Worm (Caenorhabditis elegans) whole organism, L4 larva: ENCODE results near the gene F56A8.3.

Experiments
- T20F7.1 ChIP-seq: fragments of 200-800 bp; sonication (Bioruptor generic); optimal IDR thresholded peaks from 2 replicates; lab custom pipeline; 2018; ENCODE audit warnings: mild to moderate bottlenecking, missing genetic modification characterization, missing compliant biosample characterization
- T26A8.4 ChIP-seq: fragments of 200-800 bp; sonication (Bioruptor generic); IDR thresholded peaks from 2 replicates; pipeline ENCODE4 v1.3.6; 2022; ENCODE audit warnings: missing genetic modification characterization, missing compliant biosample characterization
- Y105C5A.15 ChIP-seq: fragments of 200-800 bp; sonication (Bioruptor generic); IDR thresholded peaks from 2 replicates; pipeline ENCODE4 v1.3.6; 2022; ENCODE audit warnings: missing genetic modification characterization, missing compliant biosample characterization
- aha-1 ChIP-seq: fragments of 150-350 bp; peaks from one replicate; lab custom pipeline; 2014; ENCODE audit warnings: missing biosample characterization, missing genetic modification characterization
- ama-1 ChIP-seq: fragments of 150-350 bp; optimal IDR thresholded peaks from 2 replicates; lab custom pipeline; 2014; ENCODE audit warnings: inconsistent platforms, mixed read lengths
- arid-1 ChIP-seq: fragments of 200-800 bp; sonication (Bioruptor generic); conservative IDR thresholded peaks from 2 replicates; pipeline ENCODE4 v1.3.6; 2022; ENCODE audit warnings: missing genetic modification reagents, missing genetic modification characterization, missing compliant biosample characterization
- ceh-20 ChIP-seq: fragments of 200-800 bp; sonication (Bioruptor generic); IDR thresholded peaks from 2 replicates; pipeline ENCODE4 v1.3.6; 2022; ENCODE audit warnings: missing genetic modification reagents, missing genetic modification characterization, missing compliant biosample characterization
- daf-16 ChIP-seq, 3 experiments: sonication (generic microtip); optimal IDR thresholded peaks; 2 replicates each; lab custom pipeline; 2016 to 2017; ENCODE audit warnings: missing genetic modification characterization in 3 of 3, missing genetic modification reagents in 3 of 3, mild to moderate bottlenecking in 2 of 3, missing compliant biosample characterization in 2 of 3, missing biosample characterization in 1 of 3, moderate library complexity in 1 of 3
- daf-19 ChIP-seq: fragments of 200-800 bp; sonication (Bioruptor generic); conservative IDR thresholded peaks from 2 replicates; pipeline ENCODE4 v1.3.6; 2022; ENCODE audit warnings: missing genetic modification characterization, missing compliant biosample characterization
- daf-8 ChIP-seq: fragments of 200-800 bp; sonication (Bioruptor generic); IDR thresholded peaks from 2 replicates; pipeline ENCODE4 v1.3.6; 2022; ENCODE audit warnings: missing genetic modification characterization, missing compliant biosample characterization
- dmd-8 ChIP-seq: fragments of 200-800 bp; sonication (Bioruptor generic); IDR thresholded peaks from 2 replicates; pipeline ENCODE4 v1.3.6; 2022; ENCODE audit warnings: missing genetic modification characterization, missing compliant biosample characterization
- dpl-1 ChIP-seq: fragments of 150-350 bp; optimal IDR thresholded peaks from 2 replicates; lab custom pipeline; 2014; ENCODE audit warnings: missing biosample characterization, missing genetic modification reagents, missing genetic modification characterization
- dve-1 ChIP-seq: sonication (generic microtip); optimal IDR thresholded peaks from 2 replicates; lab custom pipeline; 2017; ENCODE audit warnings: antibody characterized with exemption, mild to moderate bottlenecking, missing genetic modification characterization, missing compliant biosample characterization; ENCODE audit not compliant: insufficient read depth
- egl-27 ChIP-seq: sonication (generic microtip); optimal IDR thresholded peaks from 3 replicates; lab custom pipeline; 2017; ENCODE audit warnings: missing biosample characterization, missing genetic modification reagents, missing genetic modification characterization
- fos-1 ChIP-seq: fragments of 150-350 bp; optimal IDR thresholded peaks from 2 replicates; lab custom pipeline; 2014; ENCODE audit warnings: missing biosample characterization, missing genetic modification characterization
- hlh-11 ChIP-seq: fragments of 200-800 bp; sonication (Bioruptor generic); optimal IDR thresholded peaks from 2 replicates; lab custom pipeline; 2018; ENCODE audit warnings: mild to moderate bottlenecking, missing genetic modification characterization, missing compliant biosample characterization
- hlh-30 ChIP-seq: sonication (generic microtip); optimal IDR thresholded peaks from 2 replicates; lab custom pipeline; 2017; ENCODE audit warnings: antibody characterized with exemption, mild to moderate bottlenecking, missing genetic modification characterization, missing compliant biosample characterization; ENCODE audit not compliant: insufficient read depth
- hmg-1.1 ChIP-seq: fragments of 200-800 bp; sonication (Bioruptor generic); IDR thresholded peaks from 2 replicates; pipeline ENCODE4 v1.3.6; 2022; ENCODE audit warnings: missing genetic modification reagents, missing genetic modification characterization, missing compliant biosample characterization
- jun-1 ChIP-seq: fragments of 150-350 bp; optimal IDR thresholded peaks from 2 replicates; lab custom pipeline; 2014; ENCODE audit warnings: missing biosample characterization, missing genetic modification reagents, missing genetic modification characterization
- lin-13 ChIP-seq: fragments of 150-350 bp; optimal IDR thresholded peaks from 2 replicates; lab custom pipeline; 2014; ENCODE audit warnings: missing biosample characterization, missing genetic modification reagents, missing genetic modification characterization
- lin-29 ChIP-seq: fragments of 200-800 bp; sonication (Bioruptor generic); IDR thresholded peaks from 2 replicates; pipeline ENCODE4 v1.3.6; 2022; ENCODE audit warnings: missing genetic modification reagents, missing genetic modification characterization, missing compliant biosample characterization
- lin-38 ChIP-seq: fragments of 200-800 bp; sonication (Bioruptor generic); IDR thresholded peaks from 2 replicates; pipeline ENCODE4 v1.3.6; 2022; ENCODE audit warnings: missing genetic modification reagents, missing genetic modification characterization, missing compliant biosample characterization
- lir-3 ChIP-seq: sonication (generic microtip); optimal IDR thresholded peaks from 2 replicates; lab custom pipeline; 2016; ENCODE audit warnings: mild to moderate bottlenecking, missing genetic modification characterization, missing compliant biosample characterization
- lsy-2 ChIP-seq, 2 experiments: fragments of 150-350 bp in 1 of 2; sonication (generic microtip) in 1 of 2; optimal IDR thresholded peaks; 2 replicates each; lab custom pipeline; 2014 to 2017; ENCODE audit warnings: missing biosample characterization in 2 of 2, missing genetic modification characterization in 2 of 2
- mep-1 ChIP-seq: fragments of 150-350 bp; sonication (generic microtip); optimal IDR thresholded peaks from 3 replicates; lab custom pipeline; 2014; ENCODE audit warnings: missing biosample characterization, missing genetic modification characterization
- mes-2 ChIP-seq: sonication (generic microtip); optimal IDR thresholded peaks from 2 replicates; lab custom pipeline; 2016; ENCODE audit warnings: missing genotype, mild to moderate bottlenecking, missing genetic modification characterization, missing compliant biosample characterization; ENCODE audit not compliant: poor library complexity, severe bottlenecking
- mxl-3 ChIP-seq: fragments of 200-800 bp; sonication (Bioruptor generic); optimal IDR thresholded peaks from 2 replicates; lab custom pipeline; 2018; ENCODE audit warnings: mild to moderate bottlenecking, missing genetic modification characterization, missing compliant biosample characterization
- nhr-25 ChIP-seq: sonication (generic microtip); optimal IDR thresholded peaks from 2 replicates; lab custom pipeline; 2017; ENCODE audit warnings: missing genetic modification characterization, mild to moderate bottlenecking, missing compliant biosample characterization, antibody characterized with exemption, moderate library complexity, borderline replicate concordance; ENCODE audit not compliant: insufficient read depth
- nhr-28 ChIP-seq: fragments of 150-350 bp; optimal IDR thresholded peaks from 2 replicates; lab custom pipeline; 2014; ENCODE audit warnings: missing biosample characterization, missing genetic modification characterization
- nhr-48 ChIP-seq: sonication (generic microtip); optimal IDR thresholded peaks from 2 replicates; lab custom pipeline; 2016; ENCODE audit warnings: mild to moderate bottlenecking, missing genetic modification characterization, missing compliant biosample characterization
- nhr-77 ChIP-seq: fragments of 150-350 bp; optimal IDR thresholded peaks from 2 replicates; lab custom pipeline; 2014; ENCODE audit warnings: missing biosample characterization, missing genetic modification characterization
- pha-4 ChIP-seq, 2 experiments: fragments of 150-350 bp in 1 of 2; fragments of 200-800 bp in 1 of 2; sonication (Bioruptor generic) in 1 of 2; IDR thresholded peaks in 1 of 2; optimal IDR thresholded peaks in 1 of 2; 2 replicates each; pipeline versions ENCODE4 v1.3.6 to Lab custom; 2014 to 2022; ENCODE audit warnings: missing genetic modification characterization in 2 of 2, missing genetic modification reagents in 2 of 2, missing biosample characterization in 1 of 2, missing compliant biosample characterization in 1 of 2
- pqm-1 ChIP-seq: sonication (generic microtip); optimal IDR thresholded peaks from 2 replicates; lab custom pipeline; 2017; ENCODE audit warnings: missing biosample characterization, missing genetic modification characterization
- rbr-2 ChIP-seq: sonication (generic microtip); optimal IDR thresholded peaks from 2 replicates; lab custom pipeline; 2016; ENCODE audit warnings: missing genotype, missing genetic modification characterization, missing compliant biosample characterization
- saeg-2 ChIP-seq: fragments of 200-800 bp; sonication (Bioruptor generic); IDR thresholded peaks from 2 replicates; pipeline ENCODE4 v1.3.6; 2022; ENCODE audit warnings: missing genetic modification reagents, missing genetic modification characterization, missing compliant biosample characterization
- set-16 ChIP-seq: fragments of 200-800 bp; sonication (Bioruptor generic); IDR thresholded peaks from 2 replicates; pipeline ENCODE4 v1.3.6; 2022; ENCODE audit warnings: missing genetic modification reagents, missing genetic modification characterization, missing compliant biosample characterization
- snpc-4 ChIP-seq: fragments of 150-350 bp; optimal IDR thresholded peaks from 2 replicates; lab custom pipeline; 2014; ENCODE audit warnings: missing biosample characterization, missing genetic modification characterization
- tag-97 ChIP-seq: fragments of 200-800 bp; sonication (Bioruptor generic); IDR thresholded peaks from 2 replicates; pipeline ENCODE4 v1.3.6; 2022; ENCODE audit warnings: missing genetic modification characterization, missing compliant biosample characterization
- unc-130 ChIP-seq: sonication (generic microtip); optimal IDR thresholded peaks from 2 replicates; lab custom pipeline; 2016; ENCODE audit warnings: missing genetic modification reagents, missing genetic modification characterization, missing compliant biosample characterization
- zip-11 ChIP-seq: fragments of 200-800 bp; sonication (Bioruptor generic); IDR thresholded peaks from 2 replicates; pipeline ENCODE4 v1.3.6; 2022; ENCODE audit warnings: missing genetic modification characterization, missing compliant biosample characterization
- ztf-11 ChIP-seq: fragments of 150-350 bp; optimal IDR thresholded peaks from 2 replicates; lab custom pipeline; 2014; ENCODE audit warnings: missing biosample characterization, missing genetic modification characterization

The F56A8.3 gene

ce11 chrIII:13298722-13299431 lies 42.2 kb downstream of the F56A8.3 start, which contains the start of gene pgm-2:
Gene pgm-2, plus strand, starts transcription at chrIII:13299378.
- TF ChIP-seq dve-1 (tag; lab: Kevin White, UChicago) (peak; percentile 38), daf-16 (GFP tag; optimal IDR thresholded peaks at IDR 0.05; lab: Kevin White, UChicago) (no peak), daf-16 (tag; optimal IDR thresholded peaks at IDR 0.05; lab: Kevin White, UChicago) (peak; percentile 34), daf-8 (GFP tag; lab: Robert Waterston, UW) (no peak), snpc-4 (tag; lab: Kevin White, UChicago) (no peak), fos-1 (tag; lab: Kevin White, UChicago) (no peak), lir-3 (tag; lab: Kevin White, UChicago) (no peak), nhr-48 (no peak), mep-1 (peak; percentile 17), lin-13 (GFP tag; lab: Kevin White, UChicago) (no peak), saeg-2 (GFP tag; lab: Robert Waterston, UW) (no peak), tag-97 (GFP tag; lab: Robert Waterston, UW) (no peak), T20F7.1 (GFP tag; lab: Kevin White, UChicago) (no peak), unc-130 (GFP tag; lab: Kevin White, UChicago) (no peak), daf-19 (GFP tag; lab: Robert Waterston, UW) (no peak), T26A8.4 (GFP tag; lab: Robert Waterston, UW) (no peak), nhr-25 (peak; percentile 19), hmg-1.1 (GFP tag; lab: Robert Waterston, UW) (no peak), zip-11 (GFP tag; lab: Robert Waterston, UW) (no peak), mxl-3 (GFP tag; lab: Kevin White, UChicago) (peak; percentile 8), lin-29 (no peak), Y105C5A.15 (GFP tag; lab: Robert Waterston, UW) (no peak), pqm-1 (tag; lab: Kevin White, UChicago) (peak; percentile 23), nhr-28 (tag; lab: Kevin White, UChicago) (peak; percentile 6), jun-1 (no peak), egl-27 (tag; lab: Kevin White, UChicago) (no peak), hlh-11 (tag; lab: Kevin White, UChicago) (peak; percentile 7), ama-1 (lab: Kevin White, UChicago) (peak; percentile 9), ceh-20 (GFP tag; lab: Robert Waterston, UW) (no peak)

DNA sequence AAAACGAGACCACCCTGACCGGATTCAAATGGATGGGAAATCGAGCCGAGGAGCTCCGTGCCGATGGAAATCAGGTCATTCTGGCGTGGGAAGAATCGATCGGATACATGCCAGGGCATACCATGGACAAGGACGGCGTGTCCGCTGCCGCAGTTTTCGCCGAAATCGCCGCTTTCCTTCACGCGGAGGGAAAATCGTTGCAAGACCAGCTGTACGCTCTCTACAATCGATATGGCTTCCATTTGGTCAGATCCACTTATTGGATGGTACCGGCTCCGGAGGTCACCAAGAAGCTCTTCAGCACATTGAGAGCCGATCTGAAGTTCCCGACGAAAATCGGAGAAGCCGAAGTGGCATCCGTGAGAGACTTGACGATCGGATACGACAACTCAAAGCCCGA lies 45.3 kb downstream of the F56A8.3 start:
- TF ChIP-seq set-16 (peak; percentile 58), nhr-48 (no peak), dmd-8 (GFP tag; lab: Robert Waterston, UW) (0 out of 2 replicates have a peak, but pooled peaks have one; percentile 42)

DNA sequence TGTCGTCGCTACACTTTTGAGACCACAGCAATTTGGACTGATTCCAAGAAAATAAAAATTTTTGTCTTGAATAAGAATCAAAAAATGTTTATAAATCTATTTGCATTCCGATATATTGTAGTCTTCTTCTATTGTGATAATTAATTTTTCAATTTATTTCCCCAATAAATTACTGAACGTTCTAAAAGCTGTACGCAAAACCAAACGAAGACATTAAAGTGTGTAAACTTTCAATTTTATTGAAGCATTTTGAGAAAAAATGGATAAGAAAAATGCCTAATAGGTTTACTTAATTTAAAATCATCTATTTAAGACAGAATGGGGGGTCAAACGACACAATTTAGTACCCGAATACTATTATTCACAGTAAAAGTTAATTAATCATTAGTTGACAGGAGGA lies 45.9 kb downstream of the F56A8.3 start:
- TF ChIP-seq unc-130 (GFP tag; lab: Kevin White, UChicago) (peak; percentile 5), lin-38 (peak; percentile 42), nhr-25 (no peak)

- TF ChIP-seq ztf-11 (tag; lab: Kevin White, UChicago), result no peak
- TF ChIP-seq aha-1 (tag; lab: Kevin White, UChicago), result peak; percentile 90
These were observed 48.9 kb downstream of the F56A8.3 start for ce11 chrIII:13305537-13305936.

DNA sequence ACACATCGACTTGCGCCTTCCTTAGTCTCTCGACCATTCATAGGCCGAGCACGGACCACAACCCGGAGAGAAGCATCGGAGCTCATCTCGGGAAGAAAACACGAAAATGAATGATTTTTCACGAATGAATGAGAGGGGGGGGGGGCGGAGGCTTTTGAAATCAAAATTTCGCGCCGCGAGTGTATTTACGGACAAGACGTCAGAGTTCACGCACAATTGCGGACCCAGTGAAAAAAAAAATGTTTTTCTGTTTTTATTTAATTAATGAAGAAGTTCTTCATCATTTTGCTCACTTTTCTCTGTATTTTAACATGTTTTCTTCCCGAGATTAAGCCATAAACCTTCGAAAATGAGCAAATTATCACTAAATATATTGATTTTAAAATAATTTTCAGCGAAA lies 50.4 kb downstream of the F56A8.3 start, which contains the start of the genes klp-19 and slc-36.1:
Gene klp-19, minus strand, starts transcription at position 153 of the 400 bp plus-strand sequence.
Gene slc-36.1, plus strand, starts transcription at position 396 of the 400 bp plus-strand sequence.
- TF ChIP-seq arid-1, result 0 out of 2 replicates have a peak, but pooled peaks have one; percentile 32
- TF ChIP-seq mep-1, result peak; percentile 8
- peak; percentile 17 for TF ChIP-seq aha-1 (tag; lab: Kevin White, UChicago)
- TF ChIP-seq dve-1 (tag; lab: Kevin White, UChicago), result peak; percentile 20
- TF ChIP-seq pha-4 (GFP tag; IDR thresholded peaks at IDR 0.05; lab: Robert Waterston, UW), result no peak
- peak; percentile 0 for TF ChIP-seq pha-4 (tag; optimal IDR thresholded peaks at IDR 0.05; lab: Kevin White, UChicago)
- TF ChIP-seq mes-2 (tag; lab: Kevin White, UChicago), result peak; percentile 67
- TF ChIP-seq lin-38, result peak; percentile 67
- 0 out of 2 replicates have a peak, but pooled peaks have one; percentile 35 for TF ChIP-seq hmg-1.1 (GFP tag; lab: Robert Waterston, UW)
- TF ChIP-seq lsy-2 (tag; optimal IDR thresholded peaks at IDR 0.05; lab: Kevin White, UChicago), result peak in 1 of 2 experiments; percentile 53
- TF ChIP-seq rbr-2 (tag; lab: Kevin White, UChicago), result peak; percentile 26
- TF ChIP-seq dpl-1 (GFP tag; lab: Kevin White, UChicago), result peak; percentile 80
- no peak for TF ChIP-seq daf-16 (GFP tag; optimal IDR thresholded peaks at IDR 0.05; lab: Kevin White, UChicago)
- TF ChIP-seq daf-16 (tag; optimal IDR thresholded peaks at IDR 0.05; lab: Kevin White, UChicago), result peak; percentile 15
- TF ChIP-seq nhr-77 (tag; lab: Kevin White, UChicago), result no peak
- TF ChIP-seq hlh-30 (tag; lab: Kevin White, UChicago), result no peak
